Fruit fly (Drosophila melanogaster): ENCODE results near the gene CG15445.

CG15445 gene

DNA sequence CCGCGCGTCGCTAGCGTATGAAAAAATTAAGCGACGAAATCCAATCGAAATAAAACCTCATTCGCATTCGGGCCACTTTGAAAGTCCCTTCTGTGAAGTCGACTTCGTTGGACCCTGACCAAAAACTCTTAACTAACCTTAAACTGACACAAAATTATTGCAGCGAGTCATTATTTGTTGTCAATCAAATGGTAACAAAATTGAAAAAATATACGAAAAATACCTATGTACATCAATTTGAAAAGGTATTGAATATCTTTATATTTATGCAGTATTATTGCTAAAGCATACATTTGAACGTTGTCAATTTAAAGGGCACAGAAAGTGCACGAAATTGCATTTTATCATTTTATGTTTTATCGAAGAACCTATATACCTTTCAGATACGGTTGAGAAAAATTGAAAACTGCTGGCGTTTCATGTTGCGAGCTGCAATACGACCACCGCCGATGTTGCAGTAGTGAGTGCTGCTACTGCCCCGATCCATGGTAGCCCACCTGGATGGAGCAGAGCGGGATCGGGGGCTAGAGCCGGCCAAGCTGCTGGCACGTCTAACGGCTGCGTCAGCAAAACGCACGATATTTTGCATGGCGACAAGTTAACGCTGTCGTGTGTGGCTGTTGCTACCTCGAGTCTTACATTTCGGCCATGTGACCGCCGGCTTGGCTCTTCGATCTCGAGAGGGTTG is 43.2 kb upstream of the CG15445 start:
- TF ChIP-seq CG8159 (tag; optimal IDR thresholded peaks at IDR 0.05) = peak; percentile 55
- no peak for TF ChIP-seq CG4496 (GFP tag; IDR thresholded peaks at IDR 0.05)
- peak; percentile 31 for TF ChIP-seq Pif1A (GFP tag; optimal IDR thresholded peaks at IDR 0.05)
- peak; percentile 43 for TF ChIP-seq CG17806 (tag; optimal IDR thresholded peaks at IDR 0.05)
- peak; percentile 63 for TF ChIP-seq CG8301 (tag; optimal IDR thresholded peaks at IDR 0.05)
- peak; percentile 48 for TF ChIP-seq Pif1B (GFP tag; optimal IDR thresholded peaks at IDR 0.05)
- TF ChIP-seq CG34367 (tag; optimal IDR thresholded peaks at IDR 0.05) = peak; percentile 40
- TF ChIP-seq CG14655 (GFP tag; optimal IDR thresholded peaks at IDR 0.05) = peak; percentile 68
- peak; percentile 58 for TF ChIP-seq CG15710 (tag; optimal IDR thresholded peaks at IDR 0.05)
- TF ChIP-seq Ets98B (GFP tag; IDR thresholded peaks at IDR 0.05) = no peak; the same call in 1 of the 2 replicates
- TF ChIP-seq CG9948 (tag; optimal IDR thresholded peaks at IDR 0.05) = peak; percentile 67
- no peak for TF ChIP-seq EcR (GFP tag; optimal IDR thresholded peaks at IDR 0.05)
- TF ChIP-seq CG32121 (GFP tag; IDR thresholded peaks at IDR 0.05) = no peak
- no peak for TF ChIP-seq rn (GFP tag; IDR thresholded peaks at IDR 0.05)

DNA sequence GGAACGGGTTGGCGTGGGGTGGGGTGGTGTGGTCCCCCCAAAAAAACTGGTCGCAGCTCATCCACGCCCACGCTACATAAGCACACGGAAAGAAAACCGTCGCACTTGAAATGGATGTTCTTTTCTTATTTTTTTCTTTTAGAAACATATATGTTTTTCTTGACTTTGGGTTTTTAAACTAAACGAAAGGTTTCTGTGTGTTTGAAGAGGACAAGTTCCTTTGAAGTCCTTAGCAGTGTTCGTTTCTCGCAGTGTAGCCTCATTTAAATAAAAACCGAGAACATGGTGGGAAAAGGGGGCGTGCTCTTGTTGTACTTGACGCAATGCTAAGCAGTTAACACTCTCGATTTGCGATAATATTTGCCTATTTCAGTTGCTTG is 42.6 kb upstream of the CG15445 start:
- TF ChIP-seq Snoo (tag; optimal IDR thresholded peaks at IDR 0.05) (peak; percentile 37), CG32121 (GFP tag; IDR thresholded peaks at IDR 0.05) (peak; percentile 76), CG17806 (tag; optimal IDR thresholded peaks at IDR 0.05) (peak; percentile 61), rn (GFP tag; IDR thresholded peaks at IDR 0.05) (no peak), CG12605 (GFP tag; IDR thresholded peaks at IDR 0.05) (peak; percentile 59), CG4496 (GFP tag; IDR thresholded peaks at IDR 0.05) (peak; percentile 89), Pif1A (GFP tag; optimal IDR thresholded peaks at IDR 0.05) (peak; percentile 70), CG14655 (GFP tag; optimal IDR thresholded peaks at IDR 0.05) (peak; percentile 75), Ets98B (GFP tag; IDR thresholded peaks at IDR 0.05) (peak; percentile 77), D1 (tag; optimal IDR thresholded peaks at IDR 0.05) (no peak), CG8159 (tag; optimal IDR thresholded peaks at IDR 0.05) (peak; percentile 48), CG8301 (tag; optimal IDR thresholded peaks at IDR 0.05) (peak; percentile 69), Pif1B (GFP tag; optimal IDR thresholded peaks at IDR 0.05) (peak; percentile 54), gl (tag; optimal IDR thresholded peaks at IDR 0.05) (no peak), CG10348 (GFP tag; IDR thresholded peaks at IDR 0.05) (no peak), CG15710 (tag; optimal IDR thresholded peaks at IDR 0.05) (peak; percentile 39), EcR (GFP tag; optimal IDR thresholded peaks at IDR 0.05) (no peak), CG34367 (tag; optimal IDR thresholded peaks at IDR 0.05) (peak; percentile 10), CG13204 (GFP tag; optimal IDR thresholded peaks at IDR 0.05) (no peak), fd96Ca (GFP tag; IDR thresholded peaks at IDR 0.05) (peak; percentile 87), CG9948 (tag; optimal IDR thresholded peaks at IDR 0.05) (peak; percentile 57)

DNA sequence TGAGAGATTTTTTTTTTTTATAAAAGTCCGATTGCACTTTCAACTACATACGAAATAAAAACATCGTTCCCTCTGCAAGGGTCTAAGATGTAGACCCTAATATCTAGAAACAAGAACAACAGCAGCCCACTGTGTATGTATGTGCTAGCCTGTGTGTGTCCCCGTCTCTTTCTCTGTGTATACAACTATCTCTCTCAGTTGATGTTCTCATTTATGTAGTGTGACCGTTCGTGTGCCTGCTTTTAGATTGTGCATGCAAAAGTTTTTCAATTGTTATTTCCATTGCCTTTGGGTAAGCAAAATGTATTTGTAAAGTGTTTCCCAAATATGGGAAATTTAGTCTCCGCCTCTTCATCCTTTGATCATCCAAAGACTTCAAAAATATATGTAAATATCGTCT is 36.6 kb upstream of the CG15445 start:
- no peak for TF ChIP-seq fd96Ca (GFP tag; IDR thresholded peaks at IDR 0.05)
- TF ChIP-seq CG10348 (GFP tag; IDR thresholded peaks at IDR 0.05) = no peak
- TF ChIP-seq CG17806 (tag; optimal IDR thresholded peaks at IDR 0.05) = no peak
- TF ChIP-seq CG12605 (GFP tag; IDR thresholded peaks at IDR 0.05) = no peak
- no peak for TF ChIP-seq CG14655 (GFP tag; optimal IDR thresholded peaks at IDR 0.05)
- no peak for TF ChIP-seq CG13204 (GFP tag; optimal IDR thresholded peaks at IDR 0.05)
- no peak for TF ChIP-seq CG32121 (GFP tag; IDR thresholded peaks at IDR 0.05)
- no peak for TF ChIP-seq CG8159 (tag; optimal IDR thresholded peaks at IDR 0.05)
- no peak for TF ChIP-seq Snoo (tag; optimal IDR thresholded peaks at IDR 0.05)
- TF ChIP-seq Pif1B (GFP tag; optimal IDR thresholded peaks at IDR 0.05) = no peak
- TF ChIP-seq EcR (GFP tag; optimal IDR thresholded peaks at IDR 0.05) = no peak
- TF ChIP-seq D1 (tag; optimal IDR thresholded peaks at IDR 0.05) = no peak
- TF ChIP-seq Ets98B (GFP tag; IDR thresholded peaks at IDR 0.05) = no peak
- no peak for TF ChIP-seq CG4496 (GFP tag; IDR thresholded peaks at IDR 0.05)

DNA sequence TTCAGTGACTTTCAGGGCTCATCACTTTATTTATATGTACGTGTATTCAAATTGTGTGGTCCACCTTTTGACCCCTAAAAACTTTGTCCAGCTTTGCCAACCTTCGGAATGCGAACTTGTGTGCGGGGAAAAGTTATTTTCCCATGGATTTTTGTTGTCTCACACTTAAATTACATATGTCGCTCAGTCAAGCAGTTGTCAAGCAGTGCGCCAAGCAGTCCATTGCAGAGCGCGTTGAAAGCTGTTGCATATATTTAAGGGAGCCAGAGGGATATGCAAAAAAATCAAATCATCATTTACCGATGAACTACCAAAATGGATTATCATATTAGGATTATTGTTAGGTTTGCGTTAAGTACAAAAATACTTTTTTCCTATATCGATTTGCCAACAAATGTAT is 33.7 kb upstream of the CG15445 start:
- TF ChIP-seq CG8301 (tag; optimal IDR thresholded peaks at IDR 0.05) (no peak), fd96Ca (GFP tag; IDR thresholded peaks at IDR 0.05) (no peak), CG12605 (GFP tag; IDR thresholded peaks at IDR 0.05) (no peak), CG14655 (GFP tag; optimal IDR thresholded peaks at IDR 0.05) (no peak), CG4496 (GFP tag; IDR thresholded peaks at IDR 0.05) (peak; percentile 50; the same call in 1 of the 3 replicates), CG17806 (tag; optimal IDR thresholded peaks at IDR 0.05) (no peak)

DNA sequence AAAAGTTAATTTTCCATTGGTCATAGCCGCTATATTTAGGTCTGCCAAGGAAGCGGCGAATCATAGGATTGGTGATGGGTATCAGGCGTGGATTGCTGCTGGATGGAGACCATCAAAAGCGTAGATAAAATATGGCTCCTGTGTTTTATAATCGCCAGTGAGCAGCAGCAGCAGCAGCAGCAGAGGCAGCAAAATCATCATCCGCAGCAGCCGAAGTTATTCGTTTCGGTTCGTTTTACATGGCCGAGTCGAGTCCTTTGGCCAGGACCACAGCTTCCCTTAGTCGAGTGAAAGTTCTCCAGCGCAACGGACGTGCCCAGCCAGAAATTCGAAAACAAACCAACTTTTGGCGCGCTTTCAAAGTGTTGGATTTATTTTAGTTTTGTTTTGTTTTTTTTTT is 23.4 kb upstream of the CG15445 start, which contains the start of gene stg1:
stg1 (plus strand) TSS at position 301 of the 400 bp plus-strand sequence.
- no peak for TF ChIP-seq EcR (GFP tag; optimal IDR thresholded peaks at IDR 0.05)
- no peak for TF ChIP-seq CG32121 (GFP tag; IDR thresholded peaks at IDR 0.05)
- TF ChIP-seq CG14655 (GFP tag; optimal IDR thresholded peaks at IDR 0.05) = no peak
- no peak for TF ChIP-seq D1 (tag; optimal IDR thresholded peaks at IDR 0.05)
- no peak for TF ChIP-seq CG4496 (GFP tag; IDR thresholded peaks at IDR 0.05)
- TF ChIP-seq gl (tag; optimal IDR thresholded peaks at IDR 0.05) = no peak
- TF ChIP-seq CG8301 (tag; optimal IDR thresholded peaks at IDR 0.05) = no peak
- TF ChIP-seq Ets98B (GFP tag; IDR thresholded peaks at IDR 0.05) = no peak
- no peak for TF ChIP-seq CG13204 (GFP tag; optimal IDR thresholded peaks at IDR 0.05)
- TF ChIP-seq Snoo (tag; optimal IDR thresholded peaks at IDR 0.05) = no peak
- no peak for TF ChIP-seq CG10348 (GFP tag; IDR thresholded peaks at IDR 0.05)

DNA sequence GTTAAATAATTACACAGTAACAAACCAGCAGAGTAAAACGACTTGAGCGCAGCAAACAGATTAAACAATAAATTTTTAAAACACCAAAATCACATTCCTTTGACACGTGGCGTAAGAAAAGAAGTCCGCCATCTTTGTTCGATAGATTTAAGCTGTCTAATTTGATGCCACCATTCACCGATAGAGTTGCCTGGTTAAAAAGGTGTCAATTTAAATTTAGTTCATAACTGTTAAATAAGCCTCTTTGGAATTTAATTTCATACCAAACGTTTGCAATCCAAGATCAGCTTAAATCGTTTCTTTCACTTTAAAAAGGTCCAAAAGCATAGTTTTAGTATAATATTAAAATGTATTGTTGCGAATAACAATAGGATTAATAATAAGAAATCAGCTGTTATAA is 14.9 kb upstream of the CG15445 start, which contains the start of gene CG15446:
CG15446 (minus strand) TSS at position 101 of the 400 bp plus-strand sequence.
- TF ChIP-seq CG8159 (tag; optimal IDR thresholded peaks at IDR 0.05) = no peak
